Worm (Caenorhabditis elegans): Measurements from ENCODE around the gene fbxc-27.

Gene fbxc-27

DNA sequence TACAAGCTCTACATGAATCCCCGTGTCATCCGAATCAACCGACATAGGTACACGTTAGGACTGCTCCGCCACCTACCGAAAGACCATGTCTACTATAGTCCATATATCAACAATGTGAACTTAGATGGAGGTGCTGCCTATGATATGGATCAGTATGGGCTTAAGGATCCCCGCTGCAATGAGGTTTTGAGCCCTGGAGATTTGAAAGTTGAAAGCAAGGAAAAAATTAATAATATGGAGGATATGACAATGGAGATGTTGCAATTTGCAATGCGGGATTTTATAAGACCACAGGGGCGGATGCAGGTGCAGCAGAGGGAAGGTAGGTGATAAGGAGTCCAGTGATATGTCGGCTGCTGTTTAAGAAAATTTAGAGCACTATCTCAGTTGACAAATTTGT lies 40.3 kb upstream of the fbxc-27 start:
- TF ChIP-seq hmg-1.2 (GFP tag; IDR thresholded peaks at IDR 0.05) (no peak), let-526 (GFP tag; IDR thresholded peaks at IDR 0.05) (no peak), Y79H2A.3 (GFP tag; conservative IDR thresholded peaks at IDR 0.05) (no peak)

DNA sequence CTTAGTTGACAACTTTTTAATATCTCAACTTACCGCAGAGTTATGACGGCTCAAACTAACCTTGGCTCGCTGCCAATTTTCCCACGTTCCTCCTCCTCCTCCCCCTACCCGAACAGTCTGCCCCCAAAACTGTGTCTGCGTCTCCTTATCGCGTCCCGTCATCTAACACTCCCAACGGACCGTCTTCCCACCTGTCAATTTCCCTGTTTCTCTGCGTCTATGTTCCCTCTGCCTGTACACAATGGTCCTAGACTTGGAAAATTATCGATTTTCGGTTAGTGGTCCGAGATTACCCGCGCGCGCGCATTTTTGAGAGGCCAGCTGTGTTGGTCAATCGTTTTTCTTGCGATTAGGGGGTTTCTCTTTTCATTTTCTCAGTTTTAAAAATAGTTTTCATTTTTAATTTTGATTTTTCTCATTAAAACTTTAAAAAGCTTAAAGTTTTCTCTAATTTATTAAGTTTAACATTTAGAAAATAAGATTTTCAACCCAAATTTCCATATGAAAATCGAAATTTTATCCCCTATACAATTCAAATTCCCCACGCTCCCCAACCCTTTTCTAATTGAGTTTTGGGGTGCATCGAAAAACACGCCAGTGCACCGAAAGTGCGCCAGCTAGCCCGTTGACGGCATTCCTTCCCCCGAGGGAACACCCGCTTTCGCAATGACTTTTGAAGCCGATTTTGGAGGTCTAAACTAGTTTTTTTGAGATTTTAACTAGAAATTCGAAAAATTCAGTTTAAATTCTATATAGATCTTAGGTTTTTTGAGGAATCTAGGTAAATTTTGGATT lies 36.4 kb upstream of the fbxc-27 start, which contains the start of gene alg-2:
alg-2 (plus strand) TSS at position 220 of the 795 bp plus-strand sequence.
- TF ChIP-seq lin-26 (GFP tag; IDR thresholded peaks at IDR 0.05) = no peak
- TF ChIP-seq efl-1 (GFP tag; optimal IDR thresholded peaks at IDR 0.05) = peak; percentile 77
- peak; percentile 91 for TF ChIP-seq ztf-18 (tag; optimal IDR thresholded peaks at IDR 0.05)
- no peak for TF ChIP-seq F22D6.2 (tag; optimal IDR thresholded peaks at IDR 0.05)
- TF ChIP-seq lin-35 (GFP tag; optimal IDR thresholded peaks at IDR 0.05) = peak in 1 of 3 experiments; percentile 29
- TF ChIP-seq mcd-1 (GFP tag; IDR thresholded peaks at IDR 0.05) = peak; percentile 56
- peak; percentile 46; the same call in 1 of the 2 replicates for TF ChIP-seq B0336.3 (GFP tag; IDR thresholded peaks at IDR 0.05)
- TF ChIP-seq cebp-2 (GFP tag; IDR thresholded peaks at IDR 0.05) = no peak
- TF ChIP-seq aptf-2 (GFP tag; conservative IDR thresholded peaks at IDR 0.05) = peak; percentile 86
- peak; percentile 43 for TF ChIP-seq nhr-80 (tag; optimal IDR thresholded peaks at IDR 0.05)
- TF ChIP-seq hmg-1.2 (GFP tag; IDR thresholded peaks at IDR 0.05) = peak; percentile 60
- peak; percentile 61 for TF ChIP-seq D2030.7 (GFP tag; IDR thresholded peaks at IDR 0.05)
- no peak for TF ChIP-seq B0261.1 (tag; optimal IDR thresholded peaks at IDR 0.05)
- no peak for TF ChIP-seq bed-1 (GFP tag; IDR thresholded peaks at IDR 0.05)
- peak; percentile 45 for TF ChIP-seq attf-5 (GFP tag; optimal IDR thresholded peaks at IDR 0.05)
- TF ChIP-seq xnd-1 (tag; optimal IDR thresholded peaks at IDR 0.05) = peak; percentile 67
- TF ChIP-seq die-1 (tag; optimal IDR thresholded peaks at IDR 0.05) = peak; percentile 22
- peak; percentile 46 for TF ChIP-seq dpl-1 (GFP tag; optimal IDR thresholded peaks at IDR 0.05)
- TF ChIP-seq snpc-1.3 (tag; optimal IDR thresholded peaks at IDR 0.05; ENCODE audit: insufficient read depth) = no peak
- TF ChIP-seq dox-1 (GFP tag; IDR thresholded peaks at IDR 0.05) = peak; percentile 36; the same call in 1 of the 2 replicates
- peak; percentile 74 for TF ChIP-seq madf-8 (GFP tag; conservative IDR thresholded peaks at IDR 0.05)
- peak; percentile 20 for TF ChIP-seq F23B12.7 (tag; optimal IDR thresholded peaks at IDR 0.05; ENCODE audit: insufficient read depth)
- no peak for TF ChIP-seq gei-17 (GFP tag; optimal IDR thresholded peaks at IDR 0.05)
- TF ChIP-seq madf-10 (tag; optimal IDR thresholded peaks at IDR 0.05) = no peak
- peak; percentile 11 for TF ChIP-seq lsl-1 (GFP tag; optimal IDR thresholded peaks at IDR 0.05)
- no peak for TF ChIP-seq K12H6.12 (tag; optimal IDR thresholded peaks at IDR 0.05)
- TF ChIP-seq cebp-1 (GFP tag; IDR thresholded peaks at IDR 0.05) = peak; percentile 78
- peak; percentile 93 for TF ChIP-seq cebp-1 (tag; optimal IDR thresholded peaks at IDR 0.05)
- 0 out of 2 replicates have a peak, but pooled peaks have one; percentile 10 for TF ChIP-seq aptf-3 (GFP tag; IDR thresholded peaks at IDR 0.05)
- TF ChIP-seq egrh-3 (GFP tag; IDR thresholded peaks at IDR 0.05) = peak; percentile 79
- TF ChIP-seq madf-6 (GFP tag; IDR thresholded peaks at IDR 0.05) = peak; percentile 91
- no peak for TF ChIP-seq athp-1 (tag; optimal IDR thresholded peaks at IDR 0.05)

DNA sequence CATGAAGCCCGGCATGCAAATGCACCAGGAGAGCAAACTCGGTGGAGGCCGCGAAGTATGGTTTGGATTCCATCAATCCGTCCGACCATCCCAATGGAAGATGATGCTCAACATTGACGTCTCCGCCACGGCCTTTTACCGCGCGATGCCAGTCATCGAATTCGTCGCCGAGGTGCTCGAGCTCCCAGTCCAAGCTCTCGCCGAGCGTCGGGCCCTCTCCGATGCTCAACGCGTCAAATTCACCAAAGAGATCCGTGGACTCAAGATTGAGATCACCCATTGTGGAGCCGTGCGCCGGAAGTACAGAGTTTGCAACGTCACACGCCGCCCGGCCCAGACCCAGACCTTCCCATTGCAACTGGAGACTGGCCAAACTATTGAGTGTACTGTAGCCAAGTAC lies 33.8 kb upstream of the fbxc-27 start:
- TF ChIP-seq egrh-3 (GFP tag; IDR thresholded peaks at IDR 0.05) (peak; percentile 24; the same call in 1 of the 2 replicates), aptf-2 (GFP tag; conservative IDR thresholded peaks at IDR 0.05) (no peak), ama-1 (optimal IDR thresholded peaks at IDR 0.05) (no peak), ama-1 (GFP tag; optimal IDR thresholded peaks at IDR 0.05) (no peak), zfh-2 (GFP tag; conservative IDR thresholded peaks at IDR 0.05) (peak; percentile 51; the same call in 1 of the 2 replicates)

Data from whole organism, young adult.